Worm (Caenorhabditis elegans) whole organism, late embryonic: ENCODE measurements around the gene W01B6.4.

Source experiments
- C38D4.7 ChIP-seq: fragments of 200-800 bp; sonication (Bioruptor generic); optimal IDR thresholded peaks from 2 replicates; lab custom pipeline; 2018; ENCODE audit warnings: mild to moderate bottlenecking, missing genetic modification characterization, moderate library complexity, missing compliant biosample characterization
- ceh-18 ChIP-seq: sonication (generic microtip); optimal IDR thresholded peaks from 2 replicates; lab custom pipeline; 2016; ENCODE audit warnings: missing genetic modification characterization, missing compliant biosample characterization
- ceh-24 ChIP-seq: sonication (generic microtip); optimal IDR thresholded peaks from 2 replicates; lab custom pipeline; 2016; ENCODE audit warnings: mild to moderate bottlenecking, missing genetic modification characterization, missing compliant biosample characterization
- madf-2 ChIP-seq: sonication (generic microtip); optimal IDR thresholded peaks from 2 replicates; lab custom pipeline; 2017; ENCODE audit warnings: missing genetic modification characterization, missing compliant biosample characterization
- nfya-1 ChIP-seq: sonication (generic microtip); optimal IDR thresholded peaks from 2 replicates; lab custom pipeline; 2017; ENCODE audit warnings: missing genetic modification characterization, mild to moderate bottlenecking, missing compliant biosample characterization, antibody characterized with exemption, moderate library complexity
- pqm-1 ChIP-seq: sonication (generic microtip); optimal IDR thresholded peaks from 2 replicates; lab custom pipeline; 2016; ENCODE audit warnings: missing genetic modification characterization, missing compliant biosample characterization
- pros-1 ChIP-seq: fragments of 150-350 bp; optimal IDR thresholded peaks from 2 replicates; lab custom pipeline; 2014; ENCODE audit warnings: missing biosample characterization, missing genetic modification reagents, missing genetic modification characterization

DNA sequence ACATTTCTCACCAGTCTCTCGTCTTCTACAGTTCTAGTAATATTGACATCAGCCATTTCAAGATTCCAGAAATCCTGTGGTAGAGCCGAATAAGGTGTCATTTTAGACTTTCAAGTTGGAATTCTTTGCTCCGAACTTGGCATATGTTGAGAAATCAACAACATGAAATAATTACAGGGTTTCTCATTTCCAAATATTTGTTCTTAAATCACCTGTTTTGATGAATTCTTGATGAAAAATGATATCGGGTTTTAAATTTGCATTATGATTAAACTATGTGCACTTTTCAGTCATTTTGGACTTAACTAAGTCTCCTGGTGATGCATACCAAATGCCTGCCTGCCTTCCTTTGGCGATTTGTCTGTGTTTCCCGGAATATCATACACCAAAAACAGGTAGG is 21.7 kb upstream of the W01B6.4 start, which contains the start of gene srv-12:
- TF ChIP-seq ceh-24 (tag; lab: Kevin White, UChicago) (no peak), pros-1 (tag; lab: Kevin White, UChicago) (no peak), ceh-18 (tag; lab: Kevin White, UChicago) (no peak), C38D4.7 (GFP tag; lab: Kevin White, UChicago) (no peak), nfya-1 (no peak), pqm-1 (no peak), madf-2 (tag; lab: Kevin White, UChicago) (no peak)
